Fruit fly (Drosophila melanogaster): ENCODE data around the gene CG33965.

Gene CG33965

dm6 chr3L:1232582-1232981 lies at the start of gene CG33965:
TSS of gene CG33965 (plus strand) at chr3L:1232882.
- TF ChIP-seq CG8632 (GFP tag; optimal IDR thresholded peaks at IDR 0.05) (no peak), fd59A (GFP tag; optimal IDR thresholded peaks at IDR 0.05) (no peak), CG3919 (GFP tag; optimal IDR thresholded peaks at IDR 0.05) (no peak), fd85E (GFP tag; optimal IDR thresholded peaks at IDR 0.05) (no peak), lz (GFP tag; optimal IDR thresholded peaks at IDR 0.05) (no peak), CG34406 (GFP tag; optimal IDR thresholded peaks at IDR 0.05) (no peak), CG7368 (GFP tag; optimal IDR thresholded peaks at IDR 0.05) (no peak), CG1621 (tag; optimal IDR thresholded peaks at IDR 0.05) (no peak), CG9139 (GFP tag; optimal IDR thresholded peaks at IDR 0.05) (no peak), Hr39 (GFP tag; optimal IDR thresholded peaks at IDR 0.05) (no peak), Ets96B (tag; optimal IDR thresholded peaks at IDR 0.05) (no peak), Eip78C (GFP tag) (no peak), net (GFP tag; optimal IDR thresholded peaks at IDR 0.05) (no peak)

- no peak for TF ChIP-seq CG11294 (GFP tag; IDR thresholded peaks at IDR 0.05)
- peak; percentile 10 for TF ChIP-seq CG6792 (GFP tag; optimal IDR thresholded peaks at IDR 0.05)
- peak; percentile 9 for TF ChIP-seq Sox14 (GFP tag; optimal IDR thresholded peaks at IDR 0.05)
- no peak for TF ChIP-seq net (GFP tag; optimal IDR thresholded peaks at IDR 0.05)
- TF ChIP-seq Hr39 (GFP tag; optimal IDR thresholded peaks at IDR 0.05) = peak; percentile 13
- TF ChIP-seq CG9139 (GFP tag; optimal IDR thresholded peaks at IDR 0.05) = no peak
- no peak for TF ChIP-seq CG10631 (GFP tag; optimal IDR thresholded peaks at IDR 0.05)
- no peak for TF ChIP-seq vri (GFP tag; optimal IDR thresholded peaks at IDR 0.05)
- no peak for TF ChIP-seq CG1621 (tag; optimal IDR thresholded peaks at IDR 0.05)
- no peak for TF ChIP-seq salr (GFP tag; optimal IDR thresholded peaks at IDR 0.05)
- no peak for TF ChIP-seq Ets21C (GFP tag; optimal IDR thresholded peaks at IDR 0.05)
- no peak for TF ChIP-seq CG11762 (GFP tag; optimal IDR thresholded peaks at IDR 0.05; ENCODE audit: insufficient read depth)
- no peak for TF ChIP-seq ss (GFP tag; optimal IDR thresholded peaks at IDR 0.05)
- TF ChIP-seq Eip78C (GFP tag) = no peak
- TF ChIP-seq CG6276 (GFP tag; optimal IDR thresholded peaks at IDR 0.05) = no peak
- peak; percentile 1 for TF ChIP-seq CG31627 (GFP tag; optimal IDR thresholded peaks at IDR 0.05)
- no peak for TF ChIP-seq CG8319 (GFP tag; optimal IDR thresholded peaks at IDR 0.05)
- no peak for TF ChIP-seq CG3919 (GFP tag; optimal IDR thresholded peaks at IDR 0.05)
- peak; percentile 7 for TF ChIP-seq Ets96B (tag; optimal IDR thresholded peaks at IDR 0.05)
- TF ChIP-seq Lpt (GFP tag; optimal IDR thresholded peaks at IDR 0.05) = no peak
- TF ChIP-seq CG11902 (GFP tag; optimal IDR thresholded peaks at IDR 0.05) = no peak
- peak; percentile 0 for TF ChIP-seq pdm3 (GFP tag; optimal IDR thresholded peaks at IDR 0.05)
- TF ChIP-seq dac (GFP tag; optimal IDR thresholded peaks at IDR 0.05) = no peak
- no peak for TF ChIP-seq achi (GFP tag; optimal IDR thresholded peaks at IDR 0.05)
- TF ChIP-seq Hr4 (GFP tag; optimal IDR thresholded peaks at IDR 0.05) = no peak
- TF ChIP-seq CG6808 (GFP tag; optimal IDR thresholded peaks at IDR 0.05) = no peak
- TF ChIP-seq CG15336 (GFP tag; IDR thresholded peaks at IDR 0.05) = peak; percentile 30; the same call in 1 of the 2 replicates
- TF ChIP-seq dsx (GFP tag; optimal IDR thresholded peaks at IDR 0.05; ENCODE audit: poor library complexity, severe bottlenecking) = no peak
- no peak for TF ChIP-seq Eip93F (GFP tag; optimal IDR thresholded peaks at IDR 0.05)
- TF ChIP-seq CG8632 (GFP tag; optimal IDR thresholded peaks at IDR 0.05) = no peak
- no peak for TF ChIP-seq cyc (GFP tag; optimal IDR thresholded peaks at IDR 0.05)
- no peak for TF ChIP-seq acj6 (GFP tag; optimal IDR thresholded peaks at IDR 0.05)
- peak; percentile 15 for TF ChIP-seq OdsH (GFP tag; optimal IDR thresholded peaks at IDR 0.05)
- no peak for TF ChIP-seq spab (GFP tag; optimal IDR thresholded peaks at IDR 0.05)
- TF ChIP-seq CG6854 (GFP tag; optimal IDR thresholded peaks at IDR 0.05) = no peak
- no peak for TF ChIP-seq CG8119 (GFP tag; IDR thresholded peaks at IDR 0.05)
- no peak for TF ChIP-seq Eip75B (GFP tag; optimal IDR thresholded peaks at IDR 0.05)
- TF ChIP-seq CG6163 (GFP tag; IDR thresholded peaks at IDR 0.05) = no peak
- no peak for TF ChIP-seq Gug (GFP tag; IDR thresholded peaks at IDR 0.05)
- no peak for TF ChIP-seq svp (GFP tag)
- TF ChIP-seq fd59A (GFP tag; optimal IDR thresholded peaks at IDR 0.05) = peak; percentile 16
- no peak for TF ChIP-seq topi (GFP tag; optimal IDR thresholded peaks at IDR 0.05)
- peak; percentile 1 for TF ChIP-seq CG10669 (GFP tag; optimal IDR thresholded peaks at IDR 0.05)
- TF ChIP-seq CG32006 (GFP tag; optimal IDR thresholded peaks at IDR 0.05) = peak; percentile 28
- peak; percentile 23 for TF ChIP-seq CG3032 (tag; optimal IDR thresholded peaks at IDR 0.05)
- TF ChIP-seq CG16779 (tag; optimal IDR thresholded peaks at IDR 0.05) = no peak
- no peak for TF ChIP-seq CG7368 (GFP tag; optimal IDR thresholded peaks at IDR 0.05)
Observed at dm6 chr3L:1183467-1183866, 49.2 kb upstream of the CG33965 start.

Data from whole organism, prepupa.